Fruit fly (Drosophila melanogaster): ENCODE measurements around the gene mh.

DNA sequence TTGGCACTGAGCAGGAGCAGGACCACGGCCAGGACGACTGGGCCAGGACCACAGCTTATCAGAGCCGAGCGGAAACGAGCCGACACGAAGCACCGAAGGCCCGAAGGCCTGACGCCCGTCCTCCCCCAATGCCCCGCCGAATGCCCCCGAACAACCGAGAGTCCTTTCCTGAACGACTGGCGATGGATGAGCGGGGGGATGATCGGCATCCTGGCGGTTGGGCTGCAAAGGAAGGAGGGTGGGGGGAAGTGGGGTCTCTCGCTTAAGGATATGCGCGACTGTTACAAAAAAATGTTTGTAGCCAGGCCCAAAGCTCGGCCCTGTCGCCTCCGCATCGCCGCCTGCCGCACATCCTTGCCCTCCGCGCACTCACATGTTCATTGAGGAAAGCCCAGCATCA is 34.0 kb downstream of the mh start, which contains the start of gene Cngl:
- TF ChIP-seq jim (GFP tag; optimal IDR thresholded peaks at IDR 0.05) (no peak), HLH106 (tag; optimal IDR thresholded peaks at IDR 0.05) (no peak), pan (optimal IDR thresholded peaks at IDR 0.05) (no peak), h (GFP tag; optimal IDR thresholded peaks at IDR 0.05) (no peak), fru (GFP tag; optimal IDR thresholded peaks at IDR 0.05) (no peak), Hr78 (GFP tag; optimal IDR thresholded peaks at IDR 0.05) (no peak), OdsH (GFP tag; optimal IDR thresholded peaks at IDR 0.05) (no peak), dmrt93B (GFP tag; optimal IDR thresholded peaks at IDR 0.05) (no peak), Abd-B (GFP tag; optimal IDR thresholded peaks at IDR 0.05) (no peak), br (GFP tag; optimal IDR thresholded peaks at IDR 0.05) (no peak), Myc (optimal IDR thresholded peaks at IDR 0.05) (no peak), Hnf4 (GFP tag; optimal IDR thresholded peaks at IDR 0.05) (no peak), GATAd (GFP tag; optimal IDR thresholded peaks at IDR 0.05) (no peak)

Measured in whole organism, wandering third instar larva.